Worm (Caenorhabditis elegans): ENCODE measurements around the gene C55A6.6.

Gene C55A6.6

ce11 chrV:11521448-11521847 is 6.9 kb upstream of the C55A6.6 start, which contains the start of gene pafo-1:
pafo-1 (plus strand) TSS chrV:11521703.
- peak; percentile 47 for TF ChIP-seq cnd-1 (tag; optimal IDR thresholded peaks at IDR 0.05)
- peak; percentile 20 for TF ChIP-seq ceh-39 (tag; optimal IDR thresholded peaks at IDR 0.05)
- no peak for TF ChIP-seq elt-1 (tag; optimal IDR thresholded peaks at IDR 0.05; ENCODE audit: borderline replicate concordance, insufficient read depth)
- TF ChIP-seq pha-4 (tag; optimal IDR thresholded peaks at IDR 0.05), result peak; percentile 70
- TF ChIP-seq snpc-4 (tag; optimal IDR thresholded peaks at IDR 0.05), result no peak
- peak; percentile 19 for TF ChIP-seq ceh-83 (GFP tag; optimal IDR thresholded peaks at IDR 0.05)
- no peak for TF ChIP-seq ces-1 (GFP tag; optimal IDR thresholded peaks at IDR 0.05)
- TF ChIP-seq hlh-1 (tag; optimal IDR thresholded peaks at IDR 0.05), result peak; percentile 57
- no peak for TF ChIP-seq mab-5 (tag; optimal IDR thresholded peaks at IDR 0.05)
- TF ChIP-seq unc-39 (tag; optimal IDR thresholded peaks at IDR 0.05), result no peak
- TF ChIP-seq ham-2 (GFP tag; optimal IDR thresholded peaks at IDR 0.05), result no peak
- no peak for TF ChIP-seq zip-8 (tag; optimal IDR thresholded peaks at IDR 0.05)
- TF ChIP-seq nhr-12 (tag; optimal IDR thresholded peaks at IDR 0.05), result no peak
- TF ChIP-seq lin-32 (GFP tag; optimal IDR thresholded peaks at IDR 0.05), result no peak
- TF ChIP-seq bed-3 (GFP tag; optimal IDR thresholded peaks at IDR 0.05), result no peak
- TF ChIP-seq drap-1 (GFP tag; optimal IDR thresholded peaks at IDR 0.05), result peak; percentile 49
- peak; percentile 87 for TF ChIP-seq lin-13 (tag; optimal IDR thresholded peaks at IDR 0.05)
- peak; percentile 76 for TF ChIP-seq M03D4.4 (tag; optimal IDR thresholded peaks at IDR 0.05)
- TF ChIP-seq elt-3 (tag; optimal IDR thresholded peaks at IDR 0.05), result no peak
- TF ChIP-seq tbx-8 (GFP tag; optimal IDR thresholded peaks at IDR 0.05), result peak; percentile 43
- TF ChIP-seq ztf-11 (tag; optimal IDR thresholded peaks at IDR 0.05), result no peak
- peak; percentile 44 for TF ChIP-seq ceh-43 (GFP tag; optimal IDR thresholded peaks at IDR 0.05)
- TF ChIP-seq unc-120 (tag; optimal IDR thresholded peaks at IDR 0.05; ENCODE audit: poor library complexity, severe bottlenecking), result peak; percentile 28
- no peak for TF ChIP-seq unc-62 (GFP tag; optimal IDR thresholded peaks at IDR 0.05)
- no peak for TF ChIP-seq nhr-28 (tag; optimal IDR thresholded peaks at IDR 0.05)
- no peak for TF ChIP-seq sptf-1 (tag; optimal IDR thresholded peaks at IDR 0.05)
- TF ChIP-seq nhr-76 (tag; optimal IDR thresholded peaks at IDR 0.05), result no peak
- no peak for TF ChIP-seq flh-1 (GFP tag; optimal IDR thresholded peaks at IDR 0.05)
- peak; percentile 75 for TF ChIP-seq lsy-2 (tag; optimal IDR thresholded peaks at IDR 0.05)
- peak; percentile 74 for TF ChIP-seq nhr-237 (tag; optimal IDR thresholded peaks at IDR 0.05)
- peak; percentile 32 for TF ChIP-seq sem-2 (GFP tag; optimal IDR thresholded peaks at IDR 0.05)
- no peak for TF ChIP-seq mls-2 (tag; optimal IDR thresholded peaks at IDR 0.05)
- TF ChIP-seq blmp-1 (tag; optimal IDR thresholded peaks at IDR 0.05), result no peak
- no peak for TF ChIP-seq nhr-2 (tag; optimal IDR thresholded peaks at IDR 0.05)
- TF ChIP-seq mep-1 (tag; optimal IDR thresholded peaks at IDR 0.05), result peak; percentile 80

ce11 chrV:11520215-11520614 is 5.7 kb upstream of the C55A6.6 start, which contains the start of the genes C55A6.11 and C55A6.7:
C55A6.11 (plus strand) TSS chrV:11520515.
C55A6.7 (minus strand) TSS chrV:11520530.
- no peak for TF ChIP-seq elt-3 (tag; optimal IDR thresholded peaks at IDR 0.05)
- no peak for TF ChIP-seq nhr-76 (tag; optimal IDR thresholded peaks at IDR 0.05)
- no peak for TF ChIP-seq ceh-83 (GFP tag; optimal IDR thresholded peaks at IDR 0.05)
- TF ChIP-seq drap-1 (GFP tag; optimal IDR thresholded peaks at IDR 0.05), result no peak
- no peak for TF ChIP-seq unc-120 (tag; optimal IDR thresholded peaks at IDR 0.05; ENCODE audit: poor library complexity, severe bottlenecking)
- no peak for TF ChIP-seq hlh-1 (tag; optimal IDR thresholded peaks at IDR 0.05)
- no peak for TF ChIP-seq nhr-28 (tag; optimal IDR thresholded peaks at IDR 0.05)
- no peak for TF ChIP-seq cnd-1 (tag; optimal IDR thresholded peaks at IDR 0.05)
- no peak for TF ChIP-seq nhr-237 (tag; optimal IDR thresholded peaks at IDR 0.05)
- no peak for TF ChIP-seq lsy-2 (tag; optimal IDR thresholded peaks at IDR 0.05)
- TF ChIP-seq tbx-8 (GFP tag; optimal IDR thresholded peaks at IDR 0.05), result no peak
- no peak for TF ChIP-seq lin-13 (tag; optimal IDR thresholded peaks at IDR 0.05)
- TF ChIP-seq flh-1 (GFP tag; optimal IDR thresholded peaks at IDR 0.05), result no peak
- no peak for TF ChIP-seq nhr-12 (tag; optimal IDR thresholded peaks at IDR 0.05)
- no peak for TF ChIP-seq ceh-43 (GFP tag; optimal IDR thresholded peaks at IDR 0.05)
- TF ChIP-seq bed-3 (GFP tag; optimal IDR thresholded peaks at IDR 0.05), result no peak
- TF ChIP-seq ces-1 (GFP tag; optimal IDR thresholded peaks at IDR 0.05), result no peak
- TF ChIP-seq blmp-1 (tag; optimal IDR thresholded peaks at IDR 0.05), result no peak
- no peak for TF ChIP-seq unc-39 (tag; optimal IDR thresholded peaks at IDR 0.05)
- TF ChIP-seq mep-1 (tag; optimal IDR thresholded peaks at IDR 0.05), result no peak

ce11 chrV:11517789-11518188 is 3.3 kb upstream of the C55A6.6 start, which contains the start of gene C55A6.4:
C55A6.4 (minus strand) TSS chrV:11517889.
- TF ChIP-seq drap-1 (GFP tag; optimal IDR thresholded peaks at IDR 0.05) (no peak), ceh-83 (GFP tag; optimal IDR thresholded peaks at IDR 0.05) (no peak), unc-120 (tag; optimal IDR thresholded peaks at IDR 0.05; ENCODE audit: poor library complexity, severe bottlenecking) (no peak), ham-2 (GFP tag; optimal IDR thresholded peaks at IDR 0.05) (no peak), ztf-11 (tag; optimal IDR thresholded peaks at IDR 0.05) (no peak), mls-2 (tag; optimal IDR thresholded peaks at IDR 0.05) (no peak), bed-3 (GFP tag; optimal IDR thresholded peaks at IDR 0.05) (no peak), ceh-39 (tag; optimal IDR thresholded peaks at IDR 0.05) (no peak), lin-32 (GFP tag; optimal IDR thresholded peaks at IDR 0.05) (no peak), elt-1 (tag; optimal IDR thresholded peaks at IDR 0.05; ENCODE audit: borderline replicate concordance, insufficient read depth) (no peak), mab-5 (tag; optimal IDR thresholded peaks at IDR 0.05) (no peak), lsy-2 (tag; optimal IDR thresholded peaks at IDR 0.05) (no peak)
